Fruit fly (Drosophila melanogaster) whole organism, prepupa: Measurements from ENCODE around the gene CG14088.

Experiments used
- CG11902 ChIP-seq: fragments of 200-800 bp; sonication (Bioruptor generic); optimal IDR thresholded peaks from 3 replicates; lab custom pipeline; 2016; ENCODE audit warnings: missing biosample characterization, missing genetic modification characterization
- CG16779 ChIP-seq: fragments of 200-800 bp; sonication (Bioruptor generic); optimal IDR thresholded peaks from 3 replicates; lab custom pipeline; 2017; ENCODE audit warnings: missing biosample characterization, mild to moderate bottlenecking, missing genetic modification characterization
- CG6854 ChIP-seq: fragments of 200-800 bp; sonication (Bioruptor generic); optimal IDR thresholded peaks from 2 replicates; lab custom pipeline; 2017; ENCODE audit warnings: missing biosample characterization, mild to moderate bottlenecking, missing genetic modification characterization
- CG8119 ChIP-seq: fragments of 200-800 bp; sonication (Bioruptor generic); IDR thresholded peaks from 3 replicates; pipeline ENCODE4 v1.3.6; 2022; ENCODE audit warnings: missing biosample characterization, missing genetic modification characterization
- Eip75B ChIP-seq: fragments of 200-800 bp; sonication (Bioruptor generic); optimal IDR thresholded peaks from 3 replicates; lab custom pipeline; 2016; ENCODE audit warnings: missing biosample characterization, missing genetic modification characterization
- Hr38 ChIP-seq: sonication (Bioruptor generic); optimal IDR thresholded peaks from 2 replicates; lab custom pipeline; 2016; ENCODE audit warnings: missing biosample characterization, missing genetic modification characterization
- Hr39 ChIP-seq: fragments of 200-800 bp; sonication (Bioruptor generic); optimal IDR thresholded peaks from 2 replicates; lab custom pipeline; 2016; ENCODE audit warnings: missing biosample characterization, missing genetic modification characterization
- Lpt ChIP-seq: fragments of 200-800 bp; sonication (Bioruptor generic); optimal IDR thresholded peaks from 3 replicates; lab custom pipeline; 2016; ENCODE audit warnings: missing biosample characterization, missing genetic modification characterization
- Sox102F ChIP-seq: fragments of 200-800 bp; sonication (Bioruptor generic); optimal IDR thresholded peaks from 2 replicates; lab custom pipeline; 2016; ENCODE audit warnings: missing biosample characterization, mild to moderate bottlenecking, missing genetic modification characterization

dm6 chr3L:19221455-19221854 is 49.0 kb downstream of the CG14088 start:
- TF ChIP-seq Sox102F (GFP tag; lab: Kevin White, UChicago) (no peak), Eip75B (GFP tag; lab: Kevin White, UChicago) (no peak), CG8119 (GFP tag; lab: Robert Waterston, UW) (no peak), CG6854 (no peak), CG16779 (tag; lab: Kevin White, UChicago) (no peak), Hr39 (GFP tag; lab: Kevin White, UChicago) (no peak), Hr38 (no peak), Lpt (GFP tag; lab: Kevin White, UChicago) (no peak), CG11902 (GFP tag; lab: Kevin White, UChicago) (no peak)
